Worm (Caenorhabditis elegans) whole organism, midembryonic: ENCODE measurements around the gene bcat-1.

Experiments used
- T22C8.4 ChIP-seq: fragments of 200-800 bp; sonication (Bioruptor generic); IDR thresholded peaks from 2 replicates; pipeline ENCODE4 v1.3.6; 2022; ENCODE audit warnings: missing genetic modification characterization, missing compliant biosample characterization
- cog-1 ChIP-seq: sonication (generic microtip); optimal IDR thresholded peaks from 2 replicates; lab custom pipeline; 2016; ENCODE audit warnings: missing genetic modification characterization, missing compliant biosample characterization
- flt-1 ChIP-seq: fragments of 200-800 bp; sonication (Bioruptor generic); IDR thresholded peaks from 2 replicates; pipeline ENCODE4 v1.3.6; 2022; ENCODE audit warnings: missing genetic modification characterization, missing compliant biosample characterization
- klf-2 ChIP-seq: fragments of 200-800 bp; sonication (Bioruptor generic); conservative IDR thresholded peaks from 2 replicates; pipeline ENCODE4 v1.3.6; 2022; ENCODE audit warnings: missing genetic modification reagents, missing genetic modification characterization, missing compliant biosample characterization
- med-1 ChIP-seq: sonication (generic microtip); optimal IDR thresholded peaks from 2 replicates; lab custom pipeline; 2017; ENCODE audit warnings: missing genetic modification characterization, mild to moderate bottlenecking, missing compliant biosample characterization, antibody characterized with exemption, missing genetic modification reagents; ENCODE audit not compliant: insufficient read depth
- ref-1 ChIP-seq: fragments of 200-800 bp; sonication (Bioruptor generic); conservative IDR thresholded peaks from 2 replicates; pipeline ENCODE4 v1.3.6; 2022; ENCODE audit warnings: missing genetic modification reagents, missing genetic modification characterization, missing compliant biosample characterization
- tab-1 ChIP-seq: fragments of 200-800 bp; sonication (Bioruptor generic); IDR thresholded peaks from 2 replicates; pipeline ENCODE4 v1.3.6; 2022; ENCODE audit warnings: missing genetic modification characterization, missing compliant biosample characterization
- ztf-23 ChIP-seq: fragments of 200-800 bp; sonication (Bioruptor generic); IDR thresholded peaks from 2 replicates; pipeline ENCODE4 v1.3.6; 2022; ENCODE audit warnings: missing genetic modification reagents, missing genetic modification characterization, missing compliant biosample characterization
- ztf-29 ChIP-seq: fragments of 200-800 bp; sonication (Bioruptor generic); IDR thresholded peaks from 2 replicates; pipeline ENCODE4 v1.3.6; 2022; ENCODE audit warnings: missing genetic modification reagents, missing genetic modification characterization, missing compliant biosample characterization

bcat-1 gene

ce11 chrX:12899140-12899888 is 22.0 kb downstream of the bcat-1 start:
- no peak for TF ChIP-seq klf-2

- TF ChIP-seq ztf-29 (GFP tag; lab: Robert Waterston, UW) (no peak), tab-1 (no peak)
Observed at ce11 chrX:12902057-12902652, 24.9 kb downstream of the bcat-1 start.

DNA sequence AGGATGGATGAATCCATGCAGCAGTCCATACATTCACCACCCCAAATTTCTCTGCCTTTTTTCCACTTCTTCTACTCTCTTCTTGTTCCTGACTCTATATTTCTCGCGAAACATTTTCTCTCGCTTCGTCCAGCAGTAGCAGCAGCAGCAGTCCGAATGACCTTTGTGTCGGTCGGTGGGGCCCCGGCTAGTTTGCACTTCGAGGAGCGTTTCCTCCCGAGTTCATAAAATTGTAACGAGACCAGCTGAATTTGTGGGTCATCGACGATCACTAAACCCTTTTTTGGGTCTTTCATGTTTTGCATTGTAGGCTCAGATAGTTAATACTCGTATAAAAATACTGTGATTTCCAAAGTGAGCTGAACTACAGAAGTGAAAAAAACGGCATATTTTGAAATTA is 26.5 kb downstream of the bcat-1 start:
- TF ChIP-seq ztf-29 (GFP tag; lab: Robert Waterston, UW): no peak
- no peak for TF ChIP-seq ztf-23 (GFP tag; lab: Robert Waterston, UW)
- TF ChIP-seq T22C8.4 (GFP tag; lab: Robert Waterston, UW): no peak
- no peak for TF ChIP-seq tab-1
- no peak for TF ChIP-seq ref-1 (GFP tag; lab: Robert Waterston, UW)
- no peak for TF ChIP-seq klf-2
- no peak for TF ChIP-seq med-1 (GFP tag; lab: Kevin White, UChicago)
- no peak for TF ChIP-seq flt-1 (GFP tag; lab: Robert Waterston, UW)
- no peak for TF ChIP-seq cog-1

DNA sequence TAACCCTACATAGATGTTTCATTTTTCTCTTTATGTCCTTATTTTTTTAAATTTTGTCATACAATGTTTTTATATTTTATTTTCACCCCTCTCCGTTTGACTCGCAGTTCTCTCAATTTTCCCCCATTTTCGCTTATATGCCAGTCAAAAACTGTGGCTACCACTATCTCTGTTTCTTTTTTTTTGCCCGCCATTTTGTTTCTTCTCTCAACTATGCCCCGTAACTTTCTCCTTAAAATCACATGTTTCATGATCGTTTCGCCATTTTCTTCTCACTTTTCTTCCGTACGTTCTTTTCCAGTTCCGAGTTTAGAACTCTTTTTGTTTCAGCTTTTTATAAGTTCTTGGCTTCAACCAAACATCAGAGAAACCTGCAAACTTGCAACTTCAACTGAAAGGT is 30.2 kb downstream of the bcat-1 start, which contains the start of gene pqn-18:
pqn-18 (plus strand) TSS at position 331 of the 400 bp plus-strand sequence.
- TF ChIP-seq tab-1: no peak
- no peak for TF ChIP-seq ref-1 (GFP tag; lab: Robert Waterston, UW)
- TF ChIP-seq ztf-29 (GFP tag; lab: Robert Waterston, UW): no peak
- no peak for TF ChIP-seq T22C8.4 (GFP tag; lab: Robert Waterston, UW)
- no peak for TF ChIP-seq klf-2
- TF ChIP-seq flt-1 (GFP tag; lab: Robert Waterston, UW): no peak
- TF ChIP-seq ztf-23 (GFP tag; lab: Robert Waterston, UW): no peak
- no peak for TF ChIP-seq med-1 (GFP tag; lab: Kevin White, UChicago)

DNA sequence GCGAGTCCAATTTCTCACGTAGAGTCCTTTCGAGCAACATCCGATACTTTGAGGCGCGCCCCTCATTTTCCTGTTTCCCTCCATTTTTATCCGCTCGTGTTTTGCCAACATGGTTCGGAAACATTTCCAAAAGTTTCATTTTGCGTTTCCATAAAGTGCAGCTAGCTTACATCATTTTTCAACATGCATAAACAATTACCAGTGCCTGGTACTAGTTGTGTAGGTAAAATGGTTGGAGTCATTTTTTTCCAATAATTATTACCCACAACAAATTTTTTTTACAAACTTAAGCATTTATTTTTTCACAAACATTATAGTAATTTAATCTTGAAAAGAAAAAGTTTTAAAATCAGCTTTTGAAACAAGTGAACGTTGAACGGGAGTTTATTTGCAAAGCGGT is 31.4 kb downstream of the bcat-1 start:
- TF ChIP-seq ztf-29 (GFP tag; lab: Robert Waterston, UW) (no peak), flt-1 (GFP tag; lab: Robert Waterston, UW) (no peak), klf-2 (no peak), ref-1 (GFP tag; lab: Robert Waterston, UW) (no peak), tab-1 (no peak), med-1 (GFP tag; lab: Kevin White, UChicago) (no peak), cog-1 (no peak), ztf-23 (GFP tag; lab: Robert Waterston, UW) (no peak)

DNA sequence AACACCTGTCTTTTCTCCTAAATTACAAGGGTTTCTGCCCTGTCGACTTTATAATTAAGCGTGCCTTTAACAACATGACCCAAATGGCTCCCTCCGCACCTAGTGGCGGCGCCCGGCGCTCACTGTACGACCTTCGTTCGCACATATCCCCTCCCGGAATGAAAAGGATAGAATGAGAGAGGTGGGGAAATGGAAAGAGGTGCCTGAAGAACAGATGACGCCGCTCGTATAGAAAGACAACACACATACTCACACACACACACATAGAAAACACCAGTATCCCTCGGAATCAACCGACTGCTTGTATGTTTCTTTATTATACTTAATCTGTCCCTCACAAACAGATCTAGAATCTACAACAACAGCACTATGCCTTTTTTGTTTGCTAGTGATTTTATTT is 32.6 kb downstream of the bcat-1 start:
- no peak for TF ChIP-seq ztf-23 (GFP tag; lab: Robert Waterston, UW)

DNA sequence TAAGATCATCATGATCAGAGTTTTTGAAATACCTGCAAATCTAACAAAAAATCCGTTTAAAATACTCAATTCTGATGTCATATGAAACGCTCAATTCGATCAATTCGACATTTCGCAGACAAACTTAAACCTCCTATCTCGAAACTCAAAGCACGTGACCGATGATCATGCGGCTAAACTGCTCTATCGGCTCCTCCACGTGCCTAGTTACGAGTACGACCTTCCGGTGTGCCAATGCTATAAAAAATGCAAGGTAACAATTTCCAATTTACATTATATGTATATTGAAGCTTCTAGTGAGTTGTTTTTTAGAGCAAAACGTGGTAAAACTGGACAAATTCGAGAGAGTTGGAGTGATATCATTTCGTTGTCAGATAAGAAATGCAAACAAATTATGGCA is 34.0 kb downstream of the bcat-1 start:
- TF ChIP-seq med-1 (GFP tag; lab: Kevin White, UChicago) (no peak), flt-1 (GFP tag; lab: Robert Waterston, UW) (no peak), ztf-23 (GFP tag; lab: Robert Waterston, UW) (no peak), cog-1 (no peak), T22C8.4 (GFP tag; lab: Robert Waterston, UW) (no peak)

ce11 chrX:12912435-12912834 is 35.2 kb downstream of the bcat-1 start:
- TF ChIP-seq med-1 (GFP tag; lab: Kevin White, UChicago) (no peak), flt-1 (GFP tag; lab: Robert Waterston, UW) (no peak), ztf-29 (GFP tag; lab: Robert Waterston, UW) (no peak), klf-2 (no peak), ztf-23 (GFP tag; lab: Robert Waterston, UW) (no peak), cog-1 (no peak), ref-1 (GFP tag; lab: Robert Waterston, UW) (no peak), tab-1 (no peak), T22C8.4 (GFP tag; lab: Robert Waterston, UW) (no peak)

DNA sequence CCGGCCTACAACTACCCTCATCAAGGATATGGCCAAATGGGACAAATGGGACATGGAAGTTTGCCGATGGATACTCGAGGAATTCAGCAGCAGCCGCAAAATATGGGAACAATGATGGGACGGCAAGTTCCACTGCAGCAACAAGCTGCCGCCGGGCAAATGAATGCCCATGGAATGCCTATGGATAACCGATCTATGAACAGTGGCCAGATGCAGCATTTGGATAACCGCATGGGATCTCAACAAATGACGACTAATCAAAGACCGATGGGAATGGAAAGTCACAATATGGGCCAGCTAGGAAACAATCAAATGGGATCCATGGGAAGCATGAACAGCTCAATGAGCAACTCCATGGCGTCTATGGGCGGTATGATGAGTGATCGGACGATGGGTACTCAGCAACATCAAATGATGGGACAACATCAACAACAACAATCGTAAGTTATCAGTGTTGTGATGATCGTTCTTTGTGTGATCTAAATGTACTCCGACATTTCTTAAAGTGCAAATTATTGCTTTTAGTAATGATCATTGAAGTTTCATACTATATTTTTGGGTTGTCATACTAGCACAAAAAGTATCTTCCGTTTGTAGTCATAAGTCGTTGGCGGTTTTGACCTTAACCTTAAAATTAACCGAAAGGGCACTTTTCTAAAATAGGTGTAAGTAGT is 36.3 kb downstream of the bcat-1 start:
- no peak for TF ChIP-seq klf-2
- no peak for TF ChIP-seq tab-1
- no peak for TF ChIP-seq ref-1 (GFP tag; lab: Robert Waterston, UW)
- TF ChIP-seq flt-1 (GFP tag; lab: Robert Waterston, UW): no peak
- TF ChIP-seq cog-1: no peak
- TF ChIP-seq T22C8.4 (GFP tag; lab: Robert Waterston, UW): no peak
- no peak for TF ChIP-seq ztf-29 (GFP tag; lab: Robert Waterston, UW)
- TF ChIP-seq ztf-23 (GFP tag; lab: Robert Waterston, UW): no peak

DNA sequence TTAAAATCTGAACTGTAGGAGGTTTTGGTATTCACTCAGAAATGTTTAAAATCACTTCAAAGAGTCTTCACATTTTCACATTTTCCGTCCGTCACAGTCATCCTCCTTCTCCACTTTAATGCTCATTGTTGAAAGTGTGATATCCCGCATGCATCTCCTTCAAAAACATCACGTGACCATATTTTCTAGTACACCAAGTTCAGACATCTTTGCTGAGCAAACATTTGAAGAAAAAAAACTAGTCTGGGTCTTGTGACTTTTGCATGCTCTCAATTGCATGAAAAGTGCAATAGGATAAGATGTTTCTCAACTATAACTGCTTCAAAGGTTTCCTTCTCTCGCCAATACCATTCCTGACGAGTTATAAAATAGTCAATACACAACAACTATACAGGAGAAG is 36.9 kb downstream of the bcat-1 start:
- no peak for TF ChIP-seq flt-1 (GFP tag; lab: Robert Waterston, UW)
- no peak for TF ChIP-seq ref-1 (GFP tag; lab: Robert Waterston, UW)
- TF ChIP-seq tab-1: no peak
- TF ChIP-seq T22C8.4 (GFP tag; lab: Robert Waterston, UW): no peak
- TF ChIP-seq klf-2: no peak
- no peak for TF ChIP-seq med-1 (GFP tag; lab: Kevin White, UChicago)
- no peak for TF ChIP-seq cog-1
- no peak for TF ChIP-seq ztf-29 (GFP tag; lab: Robert Waterston, UW)
- TF ChIP-seq ztf-23 (GFP tag; lab: Robert Waterston, UW): no peak
